Fruit fly (Drosophila melanogaster): ENCODE measurements around the gene cdm.

cdm gene

dm6 chr3R:18168929-18169350, 14.3 kb downstream of the cdm start (continued):
- TF ChIP-seq CG9215 (GFP tag; IDR thresholded peaks at IDR 0.05) (no peak), CG17612 (GFP tag; IDR thresholded peaks at IDR 0.05) (no peak), Doc3 (GFP tag; IDR thresholded peaks at IDR 0.05; ENCODE audit: partially characterized antibody) (no peak), lilli (GFP tag; optimal IDR thresholded peaks at IDR 0.05) (no peak), repo (GFP tag; optimal IDR thresholded peaks at IDR 0.05) (no peak), dpn (GFP tag; optimal IDR thresholded peaks at IDR 0.05) (peak in 1 of 2 experiments; percentile 35), ab (GFP tag; optimal IDR thresholded peaks at IDR 0.05) (no peak), CG7928 (GFP tag; optimal IDR thresholded peaks at IDR 0.05) (no peak), Dip2 (GFP tag; IDR thresholded peaks at IDR 0.05) (no peak), caup (GFP tag; optimal IDR thresholded peaks at IDR 0.05; ENCODE audit: severe bottlenecking) (no peak), Mrtf (GFP tag; IDR thresholded peaks at IDR 0.05) (no peak), H2.0 (GFP tag; IDR thresholded peaks at IDR 0.05) (no peak), insv (GFP tag; optimal IDR thresholded peaks at IDR 0.05) (peak; percentile 85 to 97), cas (GFP tag; IDR thresholded peaks at IDR 0.05) (no peak), CG32767 (GFP tag; IDR thresholded peaks at IDR 0.05) (no peak), CG12155 (GFP tag; optimal IDR thresholded peaks at IDR 0.05) (no peak), zfh2 (GFP tag; optimal IDR thresholded peaks at IDR 0.05) (no peak), chm (GFP tag; IDR thresholded peaks at IDR 0.05) (no peak), en (GFP tag; optimal IDR thresholded peaks at IDR 0.05) (no peak), CG9437 (GFP tag; optimal IDR thresholded peaks at IDR 0.05) (peak; percentile 37), CG9609 (GFP tag; optimal IDR thresholded peaks at IDR 0.05) (no peak), CG13775 (GFP tag; optimal IDR thresholded peaks at IDR 0.05) (no peak), tll (GFP tag; optimal IDR thresholded peaks at IDR 0.05) (no peak), kni (GFP tag; optimal IDR thresholded peaks at IDR 0.05) (peak; percentile 61), CG2678 (tag; optimal IDR thresholded peaks at IDR 0.05) (peak; percentile 13), ac (GFP tag; optimal IDR thresholded peaks at IDR 0.05) (no peak), CoRest (tag; optimal IDR thresholded peaks at IDR 0.05) (peak; percentile 6), Atf-2 (GFP tag; optimal IDR thresholded peaks at IDR 0.05) (no peak), dmrt99B (tag; optimal IDR thresholded peaks at IDR 0.05) (peak; percentile 26), dati (GFP tag; IDR thresholded peaks at IDR 0.05) (no peak), Bteb2 (GFP tag; optimal IDR thresholded peaks at IDR 0.05) (no peak), ro (GFP tag; IDR thresholded peaks at IDR 0.05) (no peak), oc (tag; optimal IDR thresholded peaks at IDR 0.05) (no peak), CG6175 (GFP tag; IDR thresholded peaks at IDR 0.05) (no peak), CG8765 (GFP tag; IDR thresholded peaks at IDR 0.05) (no peak), sens (GFP tag) (peak; percentile 79), CG14014 (GFP tag; IDR thresholded peaks at IDR 0.05) (no peak), BEAF-32 (GFP tag; optimal IDR thresholded peaks at IDR 0.05) (no peak), CG11085 (GFP tag; IDR thresholded peaks at IDR 0.05) (no peak), CG11398 (GFP tag; optimal IDR thresholded peaks at IDR 0.05) (no peak), CG10431 (GFP tag; optimal IDR thresholded peaks at IDR 0.05) (no peak), CG13894 (tag; optimal IDR thresholded peaks at IDR 0.05) (no peak), CG15011 (GFP tag; optimal IDR thresholded peaks at IDR 0.05) (no peak), ssp (GFP tag; IDR thresholded peaks at IDR 0.05) (no peak), Hr51 (GFP tag; optimal IDR thresholded peaks at IDR 0.05) (no peak), Bdp1 (GFP tag; optimal IDR thresholded peaks at IDR 0.05) (no peak), CG4854 (GFP tag; optimal IDR thresholded peaks at IDR 0.05) (no peak), lab (GFP tag; optimal IDR thresholded peaks at IDR 0.05) (no peak), CG2120 (GFP tag; optimal IDR thresholded peaks at IDR 0.05) (peak; percentile 22), emc (GFP tag; optimal IDR thresholded peaks at IDR 0.05) (no peak), CG8478 (optimal IDR thresholded peaks at IDR 0.05) (no peak), CG31441 (GFP tag; IDR thresholded peaks at IDR 0.05) (no peak), trh (GFP tag; optimal IDR thresholded peaks at IDR 0.05) (no peak)
